Fruit fly (Drosophila melanogaster) whole organism, prepupa: ENCODE results near the gene Rheb.
A peak's percentile ranks its signal among the peaks of the same experiment; 100 is the strongest.

Experiments used
- CG10669 ChIP-seq: fragments of 200-800 bp; sonication (Bioruptor generic); optimal IDR thresholded peaks from 3 replicates; lab custom pipeline; 2018; ENCODE audit warnings: missing biosample characterization, mild to moderate bottlenecking, missing genetic modification characterization, moderate library complexity
- CG32006 ChIP-seq: fragments of 200-800 bp; sonication (Bioruptor generic); optimal IDR thresholded peaks from 3 replicates; lab custom pipeline; 2017; ENCODE audit warnings: missing biosample characterization, mild to moderate bottlenecking, missing genetic modification characterization
- CG8319 ChIP-seq: fragments of 200-800 bp; sonication (Bioruptor generic); optimal IDR thresholded peaks from 3 replicates; lab custom pipeline; 2016; ENCODE audit warnings: missing biosample characterization, missing genetic modification characterization
- Gug ChIP-seq: fragments of 200-800 bp; sonication (Bioruptor generic); IDR thresholded peaks from 2 replicates; pipeline ENCODE4 v1.3.6; 2022; ENCODE audit warnings: missing biosample characterization, missing genetic modification characterization
- lz ChIP-seq: fragments of 200-800 bp; sonication (Bioruptor generic); optimal IDR thresholded peaks from 3 replicates; lab custom pipeline; 2016; ENCODE audit warnings: missing biosample characterization, missing genetic modification characterization
- net ChIP-seq: fragments of 200-800 bp; sonication (Bioruptor generic); optimal IDR thresholded peaks from 3 replicates; lab custom pipeline; 2016; ENCODE audit warnings: missing biosample characterization, missing genetic modification characterization
- svp ChIP-seq: fragments of 200-800 bp; sonication (Bioruptor generic); peaks from one replicate; lab custom pipeline; 2016; ENCODE audit warnings: missing biosample characterization, missing genetic modification characterization

DNA sequence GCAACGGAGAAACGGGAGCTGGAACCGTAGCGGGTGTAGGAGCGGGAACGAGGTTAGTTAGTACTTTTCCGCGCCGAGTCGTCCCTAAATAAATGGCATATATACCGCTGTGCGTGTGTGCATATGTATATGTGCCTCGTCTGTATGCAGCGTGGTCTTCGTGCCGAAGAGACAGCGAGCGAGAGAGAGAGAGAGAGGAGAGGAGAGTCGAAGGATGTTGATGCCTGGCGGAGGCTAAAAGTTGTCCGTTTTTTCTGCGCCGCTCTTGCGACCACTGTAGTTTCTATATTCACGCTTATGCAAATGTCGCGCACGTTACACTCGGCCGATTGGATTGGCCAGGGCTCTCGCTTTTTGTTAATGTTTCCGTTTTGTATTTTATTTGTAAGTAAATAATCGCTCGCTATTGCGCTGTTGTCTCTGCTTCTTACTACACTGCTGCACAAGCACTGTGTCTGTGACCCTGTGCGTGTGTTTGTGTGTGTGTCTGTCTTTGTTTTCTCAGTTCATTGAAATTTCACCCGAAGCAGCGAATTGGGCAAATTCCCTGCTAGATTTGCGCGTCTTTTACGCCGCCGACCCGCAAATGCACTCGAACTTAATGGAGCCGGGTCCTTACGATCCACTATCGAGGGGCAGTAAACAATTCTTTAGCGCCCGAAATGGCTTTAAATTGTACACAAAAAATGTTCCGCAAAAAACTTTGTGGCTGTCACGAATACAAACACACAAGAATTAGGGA lies 43.8 kb downstream of the Rheb start, which contains the start of gene Rga:
- TF ChIP-seq Gug (GFP tag; lab: Robert Waterston, UW) (no peak), svp (GFP tag; lab: Kevin White, UChicago) (peak; percentile 86), CG8319 (GFP tag; lab: Kevin White, UChicago) (no peak), CG10669 (GFP tag; lab: Kevin White, UChicago) (no peak), lz (GFP tag; lab: Kevin White, UChicago) (no peak), net (GFP tag; lab: Kevin White, UChicago) (no peak), CG32006 (GFP tag; lab: Kevin White, UChicago) (no peak)
